Worm (Caenorhabditis elegans): ENCODE results near the gene Y97E10AR.4.

DNA sequence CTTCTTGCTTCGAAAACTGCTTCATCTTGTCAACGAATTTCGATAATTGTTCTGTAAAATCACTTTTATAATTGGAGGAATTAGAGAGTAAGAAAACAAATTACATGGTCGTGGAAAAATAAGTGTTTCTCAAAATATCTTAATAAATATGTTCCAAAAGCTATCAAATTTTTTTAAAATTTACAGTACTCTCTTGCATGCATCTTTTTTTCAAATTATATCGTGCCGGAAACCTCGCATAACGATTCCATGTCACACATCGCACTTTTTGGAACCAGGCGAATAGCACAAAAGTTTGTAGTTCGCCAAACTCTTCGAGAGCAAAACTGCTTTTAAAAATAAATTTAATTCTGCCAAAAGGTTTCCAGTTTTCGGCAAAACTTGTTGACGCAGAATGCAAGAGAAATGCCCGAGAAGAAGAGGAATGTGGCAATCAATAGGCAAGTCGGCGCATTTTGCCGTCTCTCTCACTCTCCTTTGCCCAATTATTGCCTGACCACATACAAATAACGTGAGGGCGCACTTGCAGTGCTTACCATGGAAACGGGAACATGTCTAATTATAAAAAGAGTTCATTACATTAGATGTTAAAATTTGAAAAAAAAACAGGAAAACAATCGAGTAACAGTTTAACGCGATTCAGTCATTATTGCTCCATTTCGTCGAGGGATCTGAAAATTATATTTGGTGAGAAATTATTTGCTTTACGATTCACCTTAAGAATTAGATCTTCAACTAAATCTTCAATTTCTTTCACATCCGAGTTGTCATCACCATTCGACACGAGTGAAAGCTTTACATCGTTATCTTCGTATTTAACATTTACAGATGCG, 2.4 kb downstream of the Y97E10AR.4 start, which contains the start of gene Y97E10AR.3:
- TF ChIP-seq F13H6.1 (tag; optimal IDR thresholded peaks at IDR 0.05) (no peak), mdl-1 (tag; optimal IDR thresholded peaks at IDR 0.05) (no peak), dmd-4 (tag; optimal IDR thresholded peaks at IDR 0.05) (no peak)

Data from whole organism, L2 larva.